Worm (Caenorhabditis elegans) whole organism, midembryonic: ENCODE data around the gene C13A2.4.

Source experiments
- cog-1 ChIP-seq: sonication (generic microtip); optimal IDR thresholded peaks from 2 replicates; lab custom pipeline; 2016; ENCODE audit warnings: missing genetic modification characterization, missing compliant biosample characterization
- flt-1 ChIP-seq: fragments of 200-800 bp; sonication (Bioruptor generic); IDR thresholded peaks from 2 replicates; pipeline ENCODE4 v1.3.6; 2022; ENCODE audit warnings: missing genetic modification characterization, missing compliant biosample characterization
- klf-2 ChIP-seq: fragments of 200-800 bp; sonication (Bioruptor generic); conservative IDR thresholded peaks from 2 replicates; pipeline ENCODE4 v1.3.6; 2022; ENCODE audit warnings: missing genetic modification reagents, missing genetic modification characterization, missing compliant biosample characterization
- med-1 ChIP-seq: sonication (generic microtip); optimal IDR thresholded peaks from 2 replicates; lab custom pipeline; 2017; ENCODE audit warnings: missing genetic modification characterization, mild to moderate bottlenecking, missing compliant biosample characterization, antibody characterized with exemption, missing genetic modification reagents; ENCODE audit not compliant: insufficient read depth
- tab-1 ChIP-seq: fragments of 200-800 bp; sonication (Bioruptor generic); IDR thresholded peaks from 2 replicates; pipeline ENCODE4 v1.3.6; 2022; ENCODE audit warnings: missing genetic modification characterization, missing compliant biosample characterization
- ztf-23 ChIP-seq: fragments of 200-800 bp; sonication (Bioruptor generic); IDR thresholded peaks from 2 replicates; pipeline ENCODE4 v1.3.6; 2022; ENCODE audit warnings: missing genetic modification reagents, missing genetic modification characterization, missing compliant biosample characterization
- ztf-29 ChIP-seq: fragments of 200-800 bp; sonication (Bioruptor generic); IDR thresholded peaks from 2 replicates; pipeline ENCODE4 v1.3.6; 2022; ENCODE audit warnings: missing genetic modification reagents, missing genetic modification characterization, missing compliant biosample characterization

- TF ChIP-seq cog-1 (tag; lab: Kevin White, UChicago): no peak
- peak; percentile 90 for TF ChIP-seq tab-1 (GFP tag; lab: Robert Waterston, UW)
- peak; percentile 95 for TF ChIP-seq med-1 (GFP tag; lab: Kevin White, UChicago)
- TF ChIP-seq klf-2 (GFP tag; lab: Robert Waterston, UW): peak; percentile 82
- TF ChIP-seq flt-1 (GFP tag; lab: Robert Waterston, UW): peak; percentile 94
- TF ChIP-seq ztf-29 (GFP tag; lab: Robert Waterston, UW): peak; percentile 78
- TF ChIP-seq ztf-23 (GFP tag; lab: Robert Waterston, UW): peak; percentile 94
Observed at ce11 chrV:7230847-7231246, 48.3 kb upstream of the C13A2.4 start, which contains the start of the genes gei-6 and krr-1.
